Worm (Caenorhabditis elegans) whole organism, L4/young adult: Measurements from ENCODE around the gene mrps-10.

Experiments used
- W03F9.2 ChIP-seq: fragments of 150-350 bp; optimal IDR thresholded peaks from 2 replicates; lab custom pipeline; 2014; ENCODE audit warnings: missing biosample characterization, missing genetic modification characterization
- dao-5 ChIP-seq: sonication (generic microtip); optimal IDR thresholded peaks from 2 replicates; lab custom pipeline; 2016; ENCODE audit warnings: missing genotype, missing genetic modification characterization, moderate library complexity, missing compliant biosample characterization
- him-1 ChIP-seq: sonication (generic microtip); optimal IDR thresholded peaks from 2 replicates; lab custom pipeline; 2016; ENCODE audit warnings: missing genotype, missing genetic modification reagents, missing genetic modification characterization, missing compliant biosample characterization

DNA sequence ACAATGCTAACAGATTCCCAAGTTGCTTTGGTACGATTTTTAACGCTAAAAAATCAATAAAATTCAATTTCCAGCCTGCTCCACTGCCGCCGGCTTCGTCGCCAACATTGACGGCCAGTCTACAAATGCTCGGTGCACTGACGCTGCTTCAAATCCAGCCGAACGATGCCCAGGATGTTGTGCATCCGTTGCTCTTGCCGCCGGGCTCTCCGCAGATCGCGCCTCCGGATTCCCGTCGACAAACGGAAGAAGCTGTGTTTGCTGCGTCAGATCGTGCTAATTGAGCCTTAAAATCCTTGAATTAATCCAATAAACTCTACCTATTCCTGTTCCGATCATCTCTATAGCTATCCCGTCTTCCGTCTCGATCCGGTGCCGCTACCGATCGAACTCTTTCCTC lies 4.8 kb downstream of the mrps-10 start:
- TF ChIP-seq dao-5 (tag; lab: Kevin White, UChicago): no peak
- no peak for TF ChIP-seq W03F9.2 (tag; lab: Kevin White, UChicago)
- TF ChIP-seq him-1 (tag; lab: Kevin White, UChicago): no peak
